Fruit fly (Drosophila melanogaster): ENCODE results near the gene CG17475.

CG17475 gene

DNA sequence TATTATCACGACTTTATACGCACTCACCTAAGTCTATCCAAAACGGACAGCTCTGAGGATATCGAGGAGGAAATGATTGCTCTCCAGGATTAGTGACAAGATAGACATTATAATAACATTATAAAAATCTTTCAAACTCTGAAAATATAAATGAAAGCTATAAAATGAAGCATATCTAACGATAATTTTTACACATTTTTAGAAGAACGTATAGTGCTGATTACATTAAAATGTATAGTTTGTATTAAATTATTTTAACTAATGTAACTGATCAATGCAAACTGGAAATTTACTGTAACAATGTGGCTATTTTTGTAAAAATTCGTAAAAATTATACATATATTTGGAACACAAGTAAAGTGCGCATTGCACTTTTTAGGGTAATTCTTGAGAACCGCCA is 8.5 kb upstream of the CG17475 start, which contains the start of gene CG5265:
Gene CG5265, plus strand, starts transcription at position 301 of the 400 bp plus-strand sequence.
- no peak for TF ChIP-seq Rel (GFP tag; optimal IDR thresholded peaks at IDR 0.05)
- TF ChIP-seq Rel (tag; optimal IDR thresholded peaks at IDR 0.05) = no peak
- TF ChIP-seq woc (GFP tag; optimal IDR thresholded peaks at IDR 0.05) = no peak
- no peak for TF ChIP-seq brk (GFP tag; optimal IDR thresholded peaks at IDR 0.05)
- TF ChIP-seq sage (GFP tag; optimal IDR thresholded peaks at IDR 0.05) = no peak
- no peak for TF ChIP-seq Hr78 (GFP tag; optimal IDR thresholded peaks at IDR 0.05)
- TF ChIP-seq Hnf4 (GFP tag; optimal IDR thresholded peaks at IDR 0.05) = no peak
- no peak for TF ChIP-seq Jra (GFP tag; optimal IDR thresholded peaks at IDR 0.05)
- TF ChIP-seq lola (GFP tag; optimal IDR thresholded peaks at IDR 0.05) = no peak
- TF ChIP-seq rgr (GFP tag; optimal IDR thresholded peaks at IDR 0.05) = no peak
- TF ChIP-seq dmrt93B (GFP tag; optimal IDR thresholded peaks at IDR 0.05) = no peak
- no peak for TF ChIP-seq Sp1 (GFP tag; optimal IDR thresholded peaks at IDR 0.05)

dm6 chr3R:17137593-17137992 is 7.4 kb upstream of the CG17475 start, which contains the start of gene CG5255:
TSS of gene CG5255 (plus strand) at chr3R:17137893.
- TF ChIP-seq h (GFP tag; optimal IDR thresholded peaks at IDR 0.05) (no peak), Jra (GFP tag; optimal IDR thresholded peaks at IDR 0.05) (no peak), OdsH (GFP tag; optimal IDR thresholded peaks at IDR 0.05) (no peak), sage (GFP tag; optimal IDR thresholded peaks at IDR 0.05) (no peak), rgr (GFP tag; optimal IDR thresholded peaks at IDR 0.05) (no peak), woc (GFP tag; optimal IDR thresholded peaks at IDR 0.05) (no peak), dl (GFP tag; optimal IDR thresholded peaks at IDR 0.05; ENCODE audit: insufficient read depth in 1 of 2, partially characterized antibody in 2 of 2) (no peak), CrebA (GFP tag; optimal IDR thresholded peaks at IDR 0.05; ENCODE audit: borderline replicate concordance) (no peak), Sp1 (GFP tag; optimal IDR thresholded peaks at IDR 0.05) (no peak), pan (optimal IDR thresholded peaks at IDR 0.05) (no peak), Dif (GFP tag; optimal IDR thresholded peaks at IDR 0.05; ENCODE audit: partially characterized antibody) (no peak), Myc (optimal IDR thresholded peaks at IDR 0.05) (no peak), br (GFP tag; optimal IDR thresholded peaks at IDR 0.05) (no peak)

DNA sequence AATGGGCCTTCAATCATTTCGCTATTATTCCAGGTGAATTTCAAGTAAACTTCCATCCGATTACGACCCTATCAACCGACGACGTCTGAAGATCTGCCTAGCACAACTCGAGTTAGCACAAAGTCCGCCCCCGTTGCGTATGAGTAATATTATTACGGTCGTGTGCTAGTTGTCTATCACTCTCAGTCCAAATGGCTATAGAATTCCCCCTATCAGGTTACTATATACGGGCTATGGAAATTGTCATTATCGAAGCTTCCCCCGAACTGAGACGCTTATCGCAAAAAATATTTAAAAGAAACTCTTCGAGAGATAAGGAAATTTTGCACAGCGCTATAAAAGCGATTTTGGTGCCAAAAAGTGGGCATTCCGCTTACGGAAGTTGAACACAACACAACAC is 5.5 kb upstream of the CG17475 start, which contains the start of gene CG5246:
Gene CG5246, plus strand, starts transcription at position 365 of the 400 bp plus-strand sequence.
- TF ChIP-seq tai (GFP tag; optimal IDR thresholded peaks at IDR 0.05) (no peak), HLH106 (tag; optimal IDR thresholded peaks at IDR 0.05) (no peak), Hr83 (GFP tag; optimal IDR thresholded peaks at IDR 0.05; ENCODE audit: poor library complexity, severe bottlenecking) (no peak), sv (GFP tag; optimal IDR thresholded peaks at IDR 0.05) (no peak), lola (GFP tag; optimal IDR thresholded peaks at IDR 0.05) (no peak), Abd-B (GFP tag; optimal IDR thresholded peaks at IDR 0.05) (no peak), Dfd (GFP tag; optimal IDR thresholded peaks at IDR 0.05) (no peak), h (GFP tag; optimal IDR thresholded peaks at IDR 0.05) (peak; percentile 49), dmrt93B (GFP tag; optimal IDR thresholded peaks at IDR 0.05) (no peak), woc (GFP tag; optimal IDR thresholded peaks at IDR 0.05) (no peak), N (GFP tag; optimal IDR thresholded peaks at IDR 0.05) (no peak), br (GFP tag; optimal IDR thresholded peaks at IDR 0.05) (no peak), Dif (GFP tag; optimal IDR thresholded peaks at IDR 0.05; ENCODE audit: partially characterized antibody) (no peak), Rel (GFP tag; optimal IDR thresholded peaks at IDR 0.05) (no peak), Rel (tag; optimal IDR thresholded peaks at IDR 0.05) (peak; percentile 68)

DNA sequence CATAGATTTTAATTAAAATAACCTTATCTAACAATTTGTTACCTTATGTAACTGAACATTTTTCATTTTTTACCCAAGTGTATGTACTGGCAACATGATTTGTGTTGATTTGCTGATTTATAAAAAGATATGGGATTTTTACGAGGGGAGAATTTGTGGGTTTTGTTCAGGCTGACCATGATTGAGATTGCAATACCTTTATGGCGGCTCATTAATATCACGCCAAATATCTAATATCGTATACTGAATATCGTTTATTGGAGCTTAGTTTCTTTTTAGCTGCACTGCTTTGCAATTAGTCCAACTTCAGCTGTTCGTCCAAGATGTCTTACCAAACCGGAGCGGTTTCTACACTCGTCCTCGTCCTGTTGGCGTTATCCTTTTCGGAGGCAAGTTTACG is 3.7 kb upstream of the CG17475 start, which contains the start of gene CG31267:
Gene CG31267, plus strand, starts transcription at position 301 of the 400 bp plus-strand sequence.
- TF ChIP-seq usp (GFP tag; optimal IDR thresholded peaks at IDR 0.05) (no peak), CG9705 (GFP tag; optimal IDR thresholded peaks at IDR 0.05) (no peak), Hr83 (GFP tag; optimal IDR thresholded peaks at IDR 0.05; ENCODE audit: poor library complexity, severe bottlenecking) (no peak), N (GFP tag; optimal IDR thresholded peaks at IDR 0.05) (no peak), Myc (optimal IDR thresholded peaks at IDR 0.05) (no peak), ey (GFP tag; optimal IDR thresholded peaks at IDR 0.05) (no peak), Vsx2 (GFP tag; optimal IDR thresholded peaks at IDR 0.05; ENCODE audit: partially characterized antibody) (no peak), Abd-B (GFP tag; optimal IDR thresholded peaks at IDR 0.05) (no peak), OdsH (GFP tag; optimal IDR thresholded peaks at IDR 0.05) (no peak), Jra (GFP tag; optimal IDR thresholded peaks at IDR 0.05) (no peak), Hr78 (GFP tag; optimal IDR thresholded peaks at IDR 0.05) (no peak), h (GFP tag; optimal IDR thresholded peaks at IDR 0.05) (no peak), HLH106 (tag; optimal IDR thresholded peaks at IDR 0.05) (no peak), Dfd (GFP tag; optimal IDR thresholded peaks at IDR 0.05) (no peak), fru (GFP tag; optimal IDR thresholded peaks at IDR 0.05) (no peak), jim (GFP tag; optimal IDR thresholded peaks at IDR 0.05) (no peak)
